Fruit fly (Drosophila melanogaster) whole organism, embryonic: ENCODE data around the gene Snx6.

Source experiments
- Abd-B ChIP-seq: fragments of 200-800 bp; sonication (Bioruptor generic); optimal IDR thresholded peaks from 2 replicates; lab custom pipeline; 2018; ENCODE audit warnings: missing biosample characterization, mild to moderate bottlenecking, missing genetic modification characterization, moderate library complexity
- Awh ChIP-seq: fragments of 200-800 bp; sonication (Bioruptor generic); IDR thresholded peaks from 2 replicates; pipeline ENCODE4, ENCODE4 v1.3.6; 2022; ENCODE audit warnings: missing biosample characterization, missing genetic modification characterization
- B-H1 ChIP-seq: fragments of 200-800 bp; sonication (Bioruptor generic); IDR thresholded peaks from 3 replicates; pipeline ENCODE4 v1.3.6; 2022; ENCODE audit warnings: missing biosample characterization, missing genetic modification characterization
- Blimp-1 ChIP-seq: fragments of 200-800 bp; sonication (Bioruptor generic); optimal IDR thresholded peaks from 3 replicates; lab custom pipeline; 2018; ENCODE audit warnings: missing biosample characterization, missing genetic modification characterization, mild to moderate bottlenecking, moderate library complexity, missing genetic modification reagents
- CG10209 ChIP-seq: fragments of 200-800 bp; sonication (Bioruptor generic); optimal IDR thresholded peaks from 3 replicates; lab custom pipeline; 2017; ENCODE audit warnings: missing biosample characterization, mild to moderate bottlenecking, missing genetic modification characterization, missing genetic modification reagents
- CG10321 ChIP-seq: fragments of 200-800 bp; sonication (Bioruptor generic); IDR thresholded peaks from 2 replicates; pipeline ENCODE4 v1.3.6; 2022; ENCODE audit warnings: missing biosample characterization, missing genetic modification characterization
- CG12155 ChIP-seq: fragments of 200-800 bp; sonication (Bioruptor generic); optimal IDR thresholded peaks from 3 replicates; lab custom pipeline; 2016; ENCODE audit warnings: missing biosample characterization, missing genetic modification characterization
- CG12744 ChIP-seq: fragments of 200-800 bp; sonication (Bioruptor generic); optimal IDR thresholded peaks from 2 replicates; lab custom pipeline; 2016; ENCODE audit warnings: missing biosample characterization, missing genetic modification characterization
- CG14710 ChIP-seq: fragments of 200-800 bp; sonication (Bioruptor generic); optimal IDR thresholded peaks from 3 replicates; lab custom pipeline; 2019; ENCODE audit warnings: missing biosample characterization, mild to moderate bottlenecking, missing genetic modification characterization, moderate library complexity
- CG14965 ChIP-seq: fragments of 200-800 bp; sonication (Bioruptor generic); optimal IDR thresholded peaks from 2 replicates; lab custom pipeline; 2016; ENCODE audit warnings: missing biosample characterization, missing genetic modification characterization, borderline replicate concordance
- CG1529 ChIP-seq: fragments of 200-800 bp; sonication (Bioruptor generic); optimal IDR thresholded peaks from 3 replicates; lab custom pipeline; 2018; ENCODE audit warnings: missing biosample characterization, missing genetic modification characterization
- CG15601 ChIP-seq: fragments of 200-800 bp; sonication (Bioruptor generic); optimal IDR thresholded peaks from 3 replicates; lab custom pipeline; 2019; ENCODE audit warnings: missing biosample characterization, mild to moderate bottlenecking, missing genetic modification characterization, moderate library complexity
- CG17359 ChIP-seq: fragments of 200-800 bp; sonication (Bioruptor generic); optimal IDR thresholded peaks from 3 replicates; lab custom pipeline; 2018; ENCODE audit warnings: missing biosample characterization, mild to moderate bottlenecking, missing genetic modification characterization, moderate library complexity
- CG17361 ChIP-seq: fragments of 200-800 bp; sonication (Bioruptor generic); IDR thresholded peaks from 3 replicates; pipeline ENCODE4 v1.3.6; 2022; ENCODE audit warnings: missing biosample characterization, missing genetic modification characterization
- CG1792 ChIP-seq: fragments of 200-800 bp; sonication (Bioruptor generic); optimal IDR thresholded peaks from 2 replicates; lab custom pipeline; 2016; ENCODE audit warnings: missing biosample characterization, missing genetic modification characterization
- CG2889 ChIP-seq: fragments of 200-800 bp; sonication (Bioruptor generic); IDR thresholded peaks from 3 replicates; pipeline ENCODE4 v1.3.6; 2022; ENCODE audit warnings: missing biosample characterization, missing genetic modification characterization
- CG30403 ChIP-seq: fragments of 200-800 bp; sonication (Bioruptor generic); optimal IDR thresholded peaks from 3 replicates; lab custom pipeline; 2016; ENCODE audit warnings: missing biosample characterization, missing genetic modification characterization
- CG3065 ChIP-seq: fragments of 200-800 bp; sonication (Bioruptor generic); optimal IDR thresholded peaks from 2 replicates; lab custom pipeline; 2016; ENCODE audit warnings: missing biosample characterization, missing genetic modification characterization
- CG31441 ChIP-seq: fragments of 200-800 bp; sonication (Bioruptor generic); IDR thresholded peaks from 2 replicates; pipeline ENCODE4 v1.3.6; 2022; ENCODE audit warnings: missing biosample characterization, missing genetic modification characterization
- CG3281 ChIP-seq: fragments of 200-800 bp; sonication (Bioruptor generic); optimal IDR thresholded peaks from 3 replicates; lab custom pipeline; 2017; ENCODE audit warnings: missing biosample characterization, mild to moderate bottlenecking, missing genetic modification characterization
- CG5180 ChIP-seq: fragments of 200-800 bp; sonication (Bioruptor generic); optimal IDR thresholded peaks from 3 replicates; lab custom pipeline; 2017; ENCODE audit warnings: missing biosample characterization, missing genetic modification characterization, mild to moderate bottlenecking, moderate library complexity, missing genetic modification reagents
- CG6813 ChIP-seq: fragments of 200-800 bp; sonication (Bioruptor generic); optimal IDR thresholded peaks from 2 replicates; lab custom pipeline; 2017; ENCODE audit warnings: missing biosample characterization, missing genetic modification characterization, mild to moderate bottlenecking, moderate library complexity, missing genetic modification reagents
- CG7839 ChIP-seq: fragments of 200-800 bp; sonication (Bioruptor generic); optimal IDR thresholded peaks from 3 replicates; lab custom pipeline; 2018; ENCODE audit warnings: missing biosample characterization, mild to moderate bottlenecking, missing genetic modification characterization, moderate library complexity
- D19A ChIP-seq: fragments of 200-800 bp; optimal IDR thresholded peaks from 3 replicates; lab custom pipeline; 2019; ENCODE audit warnings: missing biosample characterization, mild to moderate bottlenecking, missing genetic modification characterization, moderate library complexity
- Dek ChIP-seq: fragments of 200-800 bp; sonication (Bioruptor generic); optimal IDR thresholded peaks from 3 replicates; lab custom pipeline; 2019; ENCODE audit warnings: missing biosample characterization, mild to moderate bottlenecking, missing genetic modification characterization, moderate library complexity
- HmgZ ChIP-seq: fragments of 200-800 bp; sonication (Bioruptor generic); optimal IDR thresholded peaks from 2 replicates; lab custom pipeline; 2018; ENCODE audit warnings: missing biosample characterization, mild to moderate bottlenecking, missing genetic modification characterization
- Lim3 ChIP-seq: fragments of 200-800 bp; sonication (Bioruptor generic); IDR thresholded peaks from 2 replicates; pipeline ENCODE4 v1.3.6; 2022; ENCODE audit warnings: missing biosample characterization, missing genetic modification characterization
- Oli ChIP-seq: fragments of 200-800 bp; sonication (Bioruptor generic); optimal IDR thresholded peaks from 2 replicates; lab custom pipeline; 2018; ENCODE audit warnings: missing biosample characterization, mild to moderate bottlenecking, missing genetic modification characterization, moderate library complexity
- Six4 ChIP-seq: fragments of 200-800 bp; sonication (Bioruptor generic); optimal IDR thresholded peaks from 2 replicates; lab custom pipeline; 2016; ENCODE audit warnings: missing biosample characterization, missing genetic modification characterization
- Vsx1 ChIP-seq: fragments of 200-800 bp; sonication (Bioruptor generic); optimal IDR thresholded peaks from 2 replicates; lab custom pipeline; 2017; ENCODE audit warnings: missing biosample characterization, mild to moderate bottlenecking, missing genetic modification characterization, missing genetic modification reagents
- Xrp1 ChIP-seq: fragments of 200-800 bp; sonication (Bioruptor generic); IDR thresholded peaks from 2 replicates; pipeline ENCODE4 v1.3.6; 2022; ENCODE audit warnings: missing biosample characterization, missing genetic modification characterization
- br ChIP-seq: fragments of >200 bp; optimal IDR thresholded peaks from 2 replicates; lab custom pipeline; 2017
- croc ChIP-seq: fragments of 200-800 bp; sonication (Bioruptor generic); conservative IDR thresholded peaks from 3 replicates; pipeline ENCODE4 v1.3.6; 2022; ENCODE audit warnings: missing biosample characterization, missing genetic modification characterization
- esg ChIP-seq: fragments of 200-800 bp; sonication (Bioruptor generic); conservative IDR thresholded peaks from 2 replicates; pipeline ENCODE4 v1.3.6; 2022; ENCODE audit warnings: missing biosample characterization, missing genetic modification characterization
- fd96Cb ChIP-seq: fragments of 200-800 bp; sonication (Bioruptor generic); optimal IDR thresholded peaks from 2 replicates; lab custom pipeline; 2018; ENCODE audit warnings: missing biosample characterization, mild to moderate bottlenecking, missing genetic modification characterization, moderate library complexity
- gsb-n ChIP-seq: fragments of 200-800 bp; sonication (Bioruptor generic); optimal IDR thresholded peaks from 3 replicates; lab custom pipeline; 2018; ENCODE audit warnings: missing biosample characterization, mild to moderate bottlenecking, missing genetic modification characterization
- ind ChIP-seq: fragments of 200-800 bp; sonication (Bioruptor generic); optimal IDR thresholded peaks from 3 replicates; lab custom pipeline; 2016; ENCODE audit warnings: missing biosample characterization, missing genetic modification characterization
- nmo ChIP-seq: fragments of 200-800 bp; sonication (Bioruptor generic); optimal IDR thresholded peaks from 2 replicates; lab custom pipeline; 2018; ENCODE audit warnings: missing biosample characterization, mild to moderate bottlenecking, missing genetic modification characterization, moderate library complexity
- odd ChIP-seq: fragments of 200-800 bp; sonication (Bioruptor generic); optimal IDR thresholded peaks from 2 replicates; lab custom pipeline; 2017; ENCODE audit warnings: missing biosample characterization, mild to moderate bottlenecking, missing genetic modification characterization
- org-1 ChIP-seq: fragments of 200-800 bp; sonication (Bioruptor generic); optimal IDR thresholded peaks from 2 replicates; lab custom pipeline; 2017; ENCODE audit warnings: missing biosample characterization, missing genetic modification characterization
- prd ChIP-seq, 3 experiments: fragments of >200 bp in 2 of 3; fragments of 200-800 bp in 1 of 3; sonication (Bioruptor generic) in 1 of 3; optimal IDR thresholded peaks in 2 of 3; IDR thresholded peaks in 1 of 3; 2 replicates in 2 of 3; 3 replicates in 1 of 3; pipeline versions ENCODE4 v1.3.6 to Lab custom; 2017 to 2022; ENCODE audit warnings: missing biosample characterization in 1 of 3, missing genetic modification characterization in 1 of 3
- scrt ChIP-seq: fragments of 200-800 bp; sonication (Bioruptor generic); optimal IDR thresholded peaks from 2 replicates; lab custom pipeline; 2018; ENCODE audit warnings: missing biosample characterization, mild to moderate bottlenecking, missing genetic modification characterization, moderate library complexity
- sim ChIP-seq: fragments of 200-800 bp; sonication (Bioruptor generic); IDR thresholded peaks from 2 replicates; pipeline ENCODE4 v1.3.6; 2022; ENCODE audit warnings: missing biosample characterization, missing genetic modification characterization
- tin ChIP-seq: fragments of 200-800 bp; sonication (Bioruptor generic); optimal IDR thresholded peaks from 3 replicates; lab custom pipeline; 2016; ENCODE audit warnings: missing biosample characterization, missing genetic modification characterization
- tio ChIP-seq: fragments of 200-800 bp; sonication (Bioruptor generic); optimal IDR thresholded peaks from 2 replicates; lab custom pipeline; 2017; ENCODE audit warnings: missing biosample characterization, missing genetic modification characterization, inconsistent platforms
- trh ChIP-seq: fragments of 200-800 bp; sonication (Bioruptor generic); optimal IDR thresholded peaks from 2 replicates; lab custom pipeline; 2016; ENCODE audit warnings: missing biosample characterization, missing genetic modification characterization
- unpg ChIP-seq: fragments of 200-800 bp; sonication (Bioruptor generic); optimal IDR thresholded peaks from 3 replicates; lab custom pipeline; 2018; ENCODE audit warnings: missing biosample characterization, mild to moderate bottlenecking, missing genetic modification characterization, moderate library complexity
- wor ChIP-seq: fragments of 200-800 bp; sonication (Bioruptor generic); IDR thresholded peaks from 2 replicates; pipeline ENCODE4 v1.3.6; 2022; ENCODE audit warnings: missing biosample characterization, missing genetic modification characterization
- z ChIP-seq: fragments of 200-800 bp; sonication (Bioruptor generic); IDR thresholded peaks from 3 replicates; pipeline ENCODE4 v1.3.6; 2022; ENCODE audit warnings: missing biosample characterization, missing genetic modification characterization
- zen ChIP-seq: fragments of 200-800 bp; sonication (Bioruptor generic); optimal IDR thresholded peaks from 3 replicates; lab custom pipeline; 2018; ENCODE audit warnings: missing biosample characterization, mild to moderate bottlenecking, missing genetic modification characterization, moderate library complexity

Snx6 gene

DNA sequence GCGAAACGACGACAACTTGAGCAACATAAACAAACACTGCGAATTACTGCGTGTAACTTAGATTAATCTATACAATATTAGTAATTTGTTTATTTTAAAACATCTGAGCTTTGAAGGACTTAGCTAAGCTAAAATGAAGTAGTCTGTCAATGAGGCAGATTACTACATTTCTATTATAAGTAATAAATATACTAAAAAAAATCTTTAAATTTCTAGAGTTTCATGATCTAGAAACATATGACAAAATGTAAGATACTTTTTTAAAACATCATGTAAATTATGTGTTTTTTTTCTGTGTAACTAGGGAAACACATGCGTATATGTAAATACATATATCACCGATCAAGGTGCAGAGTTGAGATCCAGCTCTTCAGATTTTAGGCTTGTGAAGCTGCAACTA, 45.6 kb upstream of the Snx6 start:
- TF ChIP-seq CG7839 (tag; lab: Kevin White, UChicago) (peak; percentile 76), fd96Cb (tag; lab: Kevin White, UChicago) (peak; percentile 66), CG6813 (GFP tag; lab: Kevin White, UChicago) (peak; percentile 36), CG17359 (tag; lab: Kevin White, UChicago) (peak; percentile 84), tio (GFP tag; lab: Kevin White, UChicago) (peak; percentile 29), wor (GFP tag; lab: Robert Waterston, UW) (0 out of 2 replicates have a peak, but pooled peaks have one; percentile 24), CG5180 (GFP tag; lab: Kevin White, UChicago) (peak; percentile 40), trh (no peak), D19A (tag; lab: Kevin White, UChicago) (peak; percentile 49), unpg (GFP tag; lab: Kevin White, UChicago) (peak; percentile 62), gsb-n (peak; percentile 28), sim (0 out of 2 replicates have a peak, but pooled peaks have one; percentile 21), nmo (GFP tag; lab: Kevin White, UChicago) (peak; percentile 74), CG3065 (GFP tag; lab: Kevin White, UChicago) (no peak), Oli (tag; lab: Kevin White, UChicago) (peak; percentile 70), Vsx1 (GFP tag; lab: Kevin White, UChicago) (peak; percentile 22), tin (GFP tag; lab: Kevin White, UChicago) (peak; percentile 9), CG14965 (GFP tag; lab: Kevin White, UChicago) (no peak), CG2889 (no peak; the same call in 2 of the 3 replicates), Xrp1 (peak; percentile 47; the same call in 1 of the 2 replicates), odd (GFP tag; lab: Kevin White, UChicago) (peak; percentile 60), scrt (GFP tag; lab: Kevin White, UChicago) (peak; percentile 22), CG10321 (no peak), CG12744 (GFP tag; lab: Kevin White, UChicago) (no peak), Awh (GFP tag; lab: Robert Waterston, UW) (0 out of 2 replicates have a peak, but pooled peaks have one; percentile 45), CG3281 (GFP tag; lab: Kevin White, UChicago) (peak; percentile 38), CG1792 (GFP tag; lab: Kevin White, UChicago) (no peak), B-H1 (peak; percentile 36; the same call in 1 of the 3 replicates), CG12155 (GFP tag; lab: Kevin White, UChicago) (no peak), esg (GFP tag; lab: Robert Waterston, UW) (peak; percentile 54), Blimp-1 (GFP tag; lab: Kevin White, UChicago) (peak; percentile 59), CG17361 (GFP tag; lab: Robert Waterston, UW) (peak; percentile 71; the same call in 2 of the 3 replicates), CG15601 (tag; lab: Kevin White, UChicago) (peak; percentile 35), org-1 (GFP tag; lab: Kevin White, UChicago) (peak; percentile 44), ind (GFP tag; lab: Kevin White, UChicago) (peak; percentile 1), Abd-B (GFP tag; lab: Kevin White, UChicago) (peak; percentile 41), zen (no peak), croc (GFP tag; lab: Robert Waterston, UW) (peak; percentile 35; the same call in 1 of the 3 replicates), Dek (tag; lab: Kevin White, UChicago) (peak; percentile 55), CG1529 (GFP tag; lab: Kevin White, UChicago) (peak; percentile 6), CG10209 (GFP tag; lab: Kevin White, UChicago) (peak; percentile 38), Lim3 (peak; percentile 54; the same call in 1 of the 2 replicates), CG14710 (tag; lab: Kevin White, UChicago) (peak; percentile 30), CG30403 (GFP tag; lab: Kevin White, UChicago) (peak; percentile 61), CG31441 (GFP tag; lab: Robert Waterston, UW) (peak; percentile 83), HmgZ (peak; percentile 9), Six4 (GFP tag; lab: Kevin White, UChicago) (peak; percentile 30), z (GFP tag; lab: Robert Waterston, UW) (no peak), prd (optimal IDR thresholded peaks at IDR 0.05; lab: Kevin White, UChicago) (no peak), prd (GFP tag; IDR thresholded peaks at IDR 0.05; lab: Robert Waterston, UW) (peak; percentile 60), br (lab: Kevin White, UChicago) (no peak)
